Fruit fly (Drosophila melanogaster) whole organism, embryonic: ENCODE results near the gene CG42465.

Source experiments
- Ada2b ChIP-seq: fragments of 200-800 bp; sonication (Bioruptor generic); IDR thresholded peaks from 2 replicates; pipeline ENCODE4 v1.3.6; 2022; ENCODE audit warnings: missing biosample characterization, missing genetic modification characterization
- B-H2 ChIP-seq: fragments of 200-800 bp; sonication (Bioruptor generic); optimal IDR thresholded peaks from 2 replicates; lab custom pipeline; 2018; ENCODE audit warnings: missing biosample characterization, mild to moderate bottlenecking, missing genetic modification characterization
- BtbVII ChIP-seq: fragments of 200-800 bp; sonication (Bioruptor generic); optimal IDR thresholded peaks from 3 replicates; lab custom pipeline; 2017; ENCODE audit warnings: missing biosample characterization, mild to moderate bottlenecking, missing genetic modification characterization
- CG1024 ChIP-seq: fragments of 200-800 bp; sonication (Bioruptor generic); IDR thresholded peaks from 2 replicates; pipeline ENCODE4 v1.3.6; 2022; ENCODE audit warnings: missing biosample characterization, missing genetic modification characterization
- CG12744 ChIP-seq: fragments of 200-800 bp; sonication (Bioruptor generic); optimal IDR thresholded peaks from 2 replicates; lab custom pipeline; 2016; ENCODE audit warnings: missing biosample characterization, missing genetic modification characterization
- CG13296 ChIP-seq: fragments of 200-800 bp; sonication (Bioruptor generic); optimal IDR thresholded peaks from 3 replicates; lab custom pipeline; 2018; ENCODE audit warnings: missing biosample characterization, mild to moderate bottlenecking, missing genetic modification characterization
- CG13424 ChIP-seq: fragments of 200-800 bp; sonication (Bioruptor generic); optimal IDR thresholded peaks from 2 replicates; lab custom pipeline; 2019; ENCODE audit warnings: missing biosample characterization, mild to moderate bottlenecking, missing genetic modification characterization, moderate library complexity
- CG15479 ChIP-seq: fragments of 200-800 bp; sonication (Bioruptor generic); optimal IDR thresholded peaks from 3 replicates; lab custom pipeline; 2019; ENCODE audit warnings: missing biosample characterization, mild to moderate bottlenecking, missing genetic modification characterization, moderate library complexity
- CG1603 ChIP-seq: fragments of 200-800 bp; sonication (Bioruptor generic); optimal IDR thresholded peaks from 2 replicates; lab custom pipeline; 2019; ENCODE audit warnings: missing biosample characterization, mild to moderate bottlenecking, missing genetic modification characterization, moderate library complexity
- CG17385 ChIP-seq: fragments of 200-800 bp; sonication (Bioruptor generic); optimal IDR thresholded peaks from 3 replicates; lab custom pipeline; 2018; ENCODE audit warnings: missing biosample characterization, mild to moderate bottlenecking, missing genetic modification characterization
- CG18619 ChIP-seq: fragments of 200-800 bp; sonication (Bioruptor generic); optimal IDR thresholded peaks from 3 replicates; lab custom pipeline; 2017; ENCODE audit warnings: missing biosample characterization, mild to moderate bottlenecking, missing genetic modification characterization
- CG2116 ChIP-seq: fragments of 200-800 bp; sonication (Bioruptor generic); optimal IDR thresholded peaks from 3 replicates; lab custom pipeline; 2018; ENCODE audit warnings: missing biosample characterization, mild to moderate bottlenecking, missing genetic modification characterization
- CG32532 ChIP-seq: fragments of 200-800 bp; sonication (Bioruptor generic); IDR thresholded peaks from 2 replicates; pipeline ENCODE4 v1.3.6; 2022; ENCODE audit warnings: missing biosample characterization, missing genetic modification characterization
- CG34422 ChIP-seq: fragments of 200-800 bp; sonication (Bioruptor generic); IDR thresholded peaks from 3 replicates; pipeline ENCODE4 v1.3.6; 2022; ENCODE audit warnings: missing biosample characterization, missing genetic modification characterization
- CG4854 ChIP-seq: fragments of 200-800 bp; sonication (Bioruptor generic); optimal IDR thresholded peaks from 2 replicates; lab custom pipeline; 2016; ENCODE audit warnings: missing biosample characterization, missing genetic modification characterization, inconsistent platforms
- CG9727 ChIP-seq: fragments of 200-800 bp; sonication (Bioruptor generic); optimal IDR thresholded peaks from 3 replicates; lab custom pipeline; 2017; ENCODE audit warnings: missing biosample characterization, mild to moderate bottlenecking, missing genetic modification characterization
- CG9797 ChIP-seq: fragments of 200-800 bp; sonication (Bioruptor generic); optimal IDR thresholded peaks from 3 replicates; lab custom pipeline; 2018; ENCODE audit warnings: missing biosample characterization, mild to moderate bottlenecking, missing genetic modification characterization
- H2.0 ChIP-seq: fragments of 200-800 bp; sonication (Bioruptor generic); IDR thresholded peaks from 2 replicates; pipeline ENCODE4 v1.3.6; 2022; ENCODE audit warnings: missing biosample characterization, missing genetic modification characterization
- HHEX ChIP-seq: fragments of 200-800 bp; sonication (Bioruptor generic); optimal IDR thresholded peaks from 3 replicates; lab custom pipeline; 2017; ENCODE audit warnings: missing biosample characterization, mild to moderate bottlenecking, missing genetic modification characterization, missing genetic modification reagents
- Hand ChIP-seq: fragments of 200-800 bp; sonication (Bioruptor generic); optimal IDR thresholded peaks from 2 replicates; lab custom pipeline; 2017; ENCODE audit warnings: mild to moderate bottlenecking, missing biosample characterization, missing genetic modification reagents, missing genetic modification characterization
- Hsf ChIP-seq: fragments of 200-800 bp; sonication (Bioruptor generic); optimal IDR thresholded peaks from 3 replicates; lab custom pipeline; 2016; ENCODE audit warnings: missing biosample characterization, missing genetic modification characterization
- MTF-1 ChIP-seq: fragments of 200-800 bp; sonication (Bioruptor generic); optimal IDR thresholded peaks from 2 replicates; lab custom pipeline; 2018; ENCODE audit warnings: missing biosample characterization, mild to moderate bottlenecking, missing genetic modification characterization, borderline replicate concordance
- Neu2 ChIP-seq: fragments of 200-800 bp; sonication (Bioruptor generic); optimal IDR thresholded peaks from 3 replicates; lab custom pipeline; 2016; ENCODE audit warnings: missing biosample characterization, missing genetic modification characterization, borderline replicate concordance
- Rfx ChIP-seq: fragments of 200-800 bp; sonication (Bioruptor generic); IDR thresholded peaks from 2 replicates; pipeline ENCODE4 v1.3.6; 2022; ENCODE audit warnings: missing biosample characterization, missing genetic modification characterization
- YL-1 ChIP-seq: fragments of 200-800 bp; sonication (Bioruptor generic); optimal IDR thresholded peaks from 3 replicates; lab custom pipeline; 2017; ENCODE audit warnings: missing biosample characterization, mild to moderate bottlenecking, missing genetic modification characterization
- abd-A ChIP-seq: fragments of 200-800 bp; sonication (Bioruptor generic); optimal IDR thresholded peaks from 3 replicates; lab custom pipeline; 2019; ENCODE audit warnings: missing biosample characterization, mild to moderate bottlenecking, missing genetic modification characterization, moderate library complexity
- da ChIP-seq: fragments of 200-800 bp; sonication (Bioruptor generic); optimal IDR thresholded peaks from 2 replicates; lab custom pipeline; 2016; ENCODE audit warnings: missing biosample characterization, missing genetic modification characterization
- fd102C ChIP-seq: fragments of 200-800 bp; sonication (Bioruptor generic); optimal IDR thresholded peaks from 2 replicates; lab custom pipeline; 2018; ENCODE audit warnings: missing biosample characterization, mild to moderate bottlenecking, missing genetic modification characterization, moderate library complexity
- grn ChIP-seq: fragments of 200-800 bp; sonication (Bioruptor generic); optimal IDR thresholded peaks from 3 replicates; lab custom pipeline; 2017; ENCODE audit warnings: missing biosample characterization, missing genetic modification characterization
- gsb ChIP-seq: fragments of 200-800 bp; sonication (Bioruptor generic); IDR thresholded peaks from 2 replicates; pipeline ENCODE4 v1.3.6; 2022; ENCODE audit warnings: missing biosample characterization, missing genetic modification characterization
- hth ChIP-seq: fragments of >200 bp; optimal IDR thresholded peaks from 2 replicates; lab custom pipeline; 2017; ENCODE audit warnings: inconsistent platforms
- lab ChIP-seq: fragments of 200-800 bp; sonication (Bioruptor generic); optimal IDR thresholded peaks from 3 replicates; lab custom pipeline; 2017; ENCODE audit warnings: missing biosample characterization, missing genetic modification characterization, mild to moderate bottlenecking, moderate library complexity, missing genetic modification reagents
- lilli ChIP-seq: fragments of 200-800 bp; sonication (Bioruptor generic); optimal IDR thresholded peaks from 3 replicates; lab custom pipeline; 2016; ENCODE audit warnings: missing biosample characterization, missing genetic modification characterization
- oc ChIP-seq: fragments of 200-800 bp; sonication (Bioruptor generic); optimal IDR thresholded peaks from 2 replicates; lab custom pipeline; 2018; ENCODE audit warnings: missing biosample characterization, mild to moderate bottlenecking, missing genetic modification characterization, moderate library complexity
- otp ChIP-seq: fragments of 200-800 bp; sonication (Bioruptor generic); IDR thresholded peaks from 3 replicates; pipeline ENCODE4, ENCODE4 v1.3.6; 2022; ENCODE audit warnings: missing biosample characterization, missing genetic modification characterization
- pan ChIP-seq, 4 experiments: fragments of >200 bp in 3 of 4; fragments of 200-800 bp in 1 of 4; sonication (Bioruptor generic) in 1 of 4; optimal IDR thresholded peaks in 3 of 4; IDR thresholded peaks in 1 of 4; 2 replicates each; pipeline versions ENCODE4 v1.3.6 to Lab custom; 2017 to 2022; ENCODE audit warnings: missing biosample characterization in 2 of 4, missing genetic modification characterization in 2 of 4, mixed read lengths in 1 of 4
- pho ChIP-seq: fragments of 200-800 bp; sonication (Bioruptor generic); optimal IDR thresholded peaks from 2 replicates; lab custom pipeline; 2016; ENCODE audit warnings: missing biosample characterization, missing genetic modification characterization
- ranshi ChIP-seq: fragments of 200-800 bp; sonication (Bioruptor generic); IDR thresholded peaks from 2 replicates; pipeline ENCODE4 v1.3.6; 2022; ENCODE audit warnings: missing biosample characterization, missing genetic modification characterization
- slou ChIP-seq: fragments of 200-800 bp; sonication (Bioruptor generic); optimal IDR thresholded peaks from 3 replicates; lab custom pipeline; 2016; ENCODE audit warnings: missing biosample characterization, missing genetic modification characterization
- slp2 ChIP-seq: fragments of 200-800 bp; sonication (Bioruptor generic); optimal IDR thresholded peaks from 2 replicates; lab custom pipeline; 2016; ENCODE audit warnings: missing biosample characterization, missing genetic modification characterization
- tio ChIP-seq: fragments of 200-800 bp; sonication (Bioruptor generic); optimal IDR thresholded peaks from 2 replicates; lab custom pipeline; 2017; ENCODE audit warnings: missing biosample characterization, missing genetic modification characterization, inconsistent platforms
- vvl ChIP-seq: fragments of 200-800 bp; sonication (Bioruptor generic); IDR thresholded peaks from 2 replicates; pipeline ENCODE4 v1.3.6; 2022; ENCODE audit warnings: missing biosample characterization, missing genetic modification characterization

Gene CG42465

DNA sequence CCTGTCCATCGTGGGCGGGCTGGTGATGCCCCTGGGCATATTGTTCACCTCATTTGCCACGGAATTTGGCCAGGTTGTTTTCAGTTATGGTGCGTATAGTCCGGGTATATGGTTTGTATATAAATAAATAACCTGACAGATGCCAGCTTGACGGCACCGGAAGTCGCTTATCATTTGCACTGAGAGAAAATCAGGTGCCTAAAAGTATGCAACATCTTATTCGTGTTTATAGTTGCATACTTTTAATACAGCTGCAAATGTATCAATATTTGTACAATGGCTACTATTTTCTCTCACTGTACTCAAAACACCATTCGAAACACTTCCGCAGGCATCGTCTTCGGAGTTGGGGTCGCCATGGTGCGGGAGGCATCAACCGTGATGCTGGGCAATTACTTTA, 48.7 kb downstream of the CG42465 start (continued):
- TF ChIP-seq HHEX (GFP tag; lab: Kevin White, UChicago) (peak; percentile 28), CG13424 (peak; percentile 2), CG2116 (no peak), lilli (GFP tag; lab: Kevin White, UChicago) (peak; percentile 39), pho (GFP tag; lab: Kevin White, UChicago) (no peak), H2.0 (GFP tag; lab: Robert Waterston, UW) (peak; percentile 19; the same call in 1 of the 2 replicates), da (GFP tag; lab: Kevin White, UChicago) (no peak), CG15479 (no peak), lab (GFP tag; lab: Kevin White, UChicago) (peak; percentile 63), oc (tag; lab: Kevin White, UChicago) (no peak), Ada2b (GFP tag; lab: Robert Waterston, UW) (peak; percentile 11; the same call in 1 of the 2 replicates), slp2 (GFP tag; lab: Kevin White, UChicago) (no peak), CG9797 (GFP tag; lab: Kevin White, UChicago) (no peak), pan (optimal IDR thresholded peaks at IDR 0.05; lab: Kevin White, UChicago) (no peak), pan (GFP tag; optimal IDR thresholded peaks at IDR 0.05 in 1 of 2, IDR thresholded peaks at IDR 0.05 in 1 of 2) (peak in 1 of 2 experiments; percentile 44), BtbVII (no peak), vvl (GFP tag; lab: Robert Waterston, UW) (peak; percentile 48; the same call in 1 of the 2 replicates), slou (no peak), abd-A (tag; lab: Kevin White, UChicago) (no peak), CG4854 (no peak), CG13296 (GFP tag; lab: Kevin White, UChicago) (peak; percentile 16), B-H2 (GFP tag; lab: Kevin White, UChicago) (no peak), Hand (peak; percentile 6), CG12744 (peak; percentile 8), otp (GFP tag; lab: Robert Waterston, UW) (no peak), tio (GFP tag; lab: Kevin White, UChicago) (no peak), CG18619 (GFP tag; lab: Kevin White, UChicago) (peak; percentile 10), ranshi (GFP tag; lab: Robert Waterston, UW) (peak; percentile 21; the same call in 1 of the 2 replicates), hth (no peak), CG9727 (GFP tag; lab: Kevin White, UChicago) (peak; percentile 29), CG1603 (tag; lab: Kevin White, UChicago) (peak; percentile 29), grn (GFP tag; lab: Kevin White, UChicago) (no peak), Hsf (GFP tag; lab: Kevin White, UChicago) (peak; percentile 2), CG1024 (GFP tag; lab: Robert Waterston, UW) (0 out of 2 replicates have a peak, but pooled peaks have one; percentile 9), CG17385 (GFP tag; lab: Kevin White, UChicago) (peak; percentile 5), fd102C (GFP tag; lab: Kevin White, UChicago) (no peak), gsb (0 out of 2 replicates have a peak, but pooled peaks have one; percentile 14), CG34422 (GFP tag; lab: Robert Waterston, UW) (0 out of 3 replicates have a peak, but pooled peaks have one; percentile 45), CG32532 (GFP tag; lab: Robert Waterston, UW) (peak; percentile 58; the same call in 1 of the 2 replicates), MTF-1 (GFP tag; lab: Kevin White, UChicago) (no peak), Neu2 (GFP tag; lab: Kevin White, UChicago) (no peak), YL-1 (GFP tag; lab: Kevin White, UChicago) (no peak), Rfx (peak; percentile 49)
